Worm (Caenorhabditis elegans) whole organism, young adult: ENCODE data around the gene C01G12.3.

Experiments used
- T26A5.8 ChIP-seq: sonication (generic microtip); optimal IDR thresholded peaks from 2 replicates; lab custom pipeline; 2016; ENCODE audit warnings: missing genetic modification characterization, missing compliant biosample characterization
- Y56A3A.18 ChIP-seq: fragments of 200-800 bp; sonication (Bioruptor generic); IDR thresholded peaks from 2 replicates; pipeline ENCODE4 v1.3.6; 2022; ENCODE audit warnings: missing genetic modification reagents, missing genetic modification characterization, missing compliant biosample characterization
- ZK185.1 ChIP-seq: sonication (generic microtip); optimal IDR thresholded peaks from 2 replicates; lab custom pipeline; 2016; ENCODE audit warnings: mild to moderate bottlenecking, missing genetic modification characterization, missing compliant biosample characterization; ENCODE audit not compliant: poor library complexity, severe bottlenecking
- ama-1 ChIP-seq, 3 experiments: fragments of 150-350 bp in 1 of 3; sonication (generic microtip) in 2 of 3; optimal IDR thresholded peaks; 2 replicates each; lab custom pipeline; 2014 to 2018; ENCODE audit warnings: missing biosample characterization in 2 of 3, missing genetic modification characterization in 2 of 3, missing genetic modification reagents in 2 of 3
- aptf-2 ChIP-seq: fragments of 200-800 bp; sonication (Bioruptor generic); conservative IDR thresholded peaks from 2 replicates; pipeline ENCODE4 v1.3.6; 2022; ENCODE audit warnings: missing genetic modification reagents, missing genetic modification characterization, missing compliant biosample characterization
- attf-5 ChIP-seq: fragments of 200-800 bp; sonication (Bioruptor generic); optimal IDR thresholded peaks from 2 replicates; lab custom pipeline; 2018; ENCODE audit warnings: mild to moderate bottlenecking, missing genetic modification characterization, missing compliant biosample characterization
- bed-2 ChIP-seq: fragments of 200-800 bp; sonication (Bioruptor generic); IDR thresholded peaks from 2 replicates; pipeline ENCODE4 v1.3.6; 2022; ENCODE audit warnings: missing genetic modification reagents, missing genetic modification characterization, missing compliant biosample characterization
- cebp-2 ChIP-seq: fragments of 200-800 bp; sonication (Bioruptor generic); IDR thresholded peaks from 2 replicates; pipeline ENCODE4 v1.3.6; 2022; ENCODE audit warnings: missing genetic modification characterization, missing compliant biosample characterization
- ceh-40 ChIP-seq: fragments of 200-800 bp; sonication (Bioruptor generic); IDR thresholded peaks from 2 replicates; pipeline ENCODE4 v1.3.6; 2022; ENCODE audit warnings: missing genetic modification characterization, missing compliant biosample characterization
- ceh-79 ChIP-seq: sonication (generic microtip); optimal IDR thresholded peaks from 2 replicates; lab custom pipeline; 2017; ENCODE audit warnings: mild to moderate bottlenecking, missing genetic modification characterization, missing compliant biosample characterization
- dpff-1 ChIP-seq: sonication (generic microtip); optimal IDR thresholded peaks from 2 replicates; lab custom pipeline; 2017; ENCODE audit warnings: mild to moderate bottlenecking, missing genetic modification characterization, missing compliant biosample characterization
- dpl-1 ChIP-seq: fragments of 150-350 bp; optimal IDR thresholded peaks from 2 replicates; lab custom pipeline; 2014; ENCODE audit warnings: missing biosample characterization, missing genetic modification reagents, missing genetic modification characterization
- efl-1 ChIP-seq: fragments of 150-350 bp; optimal IDR thresholded peaks from 2 replicates; lab custom pipeline; 2014; ENCODE audit warnings: missing biosample characterization, missing genetic modification reagents, missing genetic modification characterization
- egrh-3 ChIP-seq: fragments of 200-800 bp; sonication (Bioruptor generic); IDR thresholded peaks from 2 replicates; pipeline ENCODE4 v1.3.6; 2022; ENCODE audit warnings: missing genetic modification reagents, missing genetic modification characterization, missing compliant biosample characterization
- hlh-12 ChIP-seq: sonication (generic microtip); optimal IDR thresholded peaks from 2 replicates; lab custom pipeline; 2016; ENCODE audit warnings: missing genetic modification characterization, missing compliant biosample characterization
- hlh-26 ChIP-seq: fragments of 200-800 bp; sonication (Bioruptor generic); conservative IDR thresholded peaks from 2 replicates; pipeline ENCODE4 v1.3.6; 2022; ENCODE audit warnings: missing genetic modification reagents, missing genetic modification characterization, missing compliant biosample characterization
- hmg-1.2 ChIP-seq: fragments of 200-800 bp; sonication (Bioruptor generic); IDR thresholded peaks from 2 replicates; pipeline ENCODE4 v1.3.6; 2022; ENCODE audit warnings: missing genetic modification reagents, missing genetic modification characterization, missing compliant biosample characterization
- hsf-1 ChIP-seq: fragments of 200-800 bp; sonication (Bioruptor generic); IDR thresholded peaks from 2 replicates; pipeline ENCODE4 v1.3.6; 2022; ENCODE audit warnings: missing genetic modification reagents, missing genetic modification characterization, missing compliant biosample characterization
- let-607 ChIP-seq, 2 experiments: fragments of 200-800 bp in 1 of 2; sonication (Bioruptor generic) in 1 of 2; sonication (generic microtip) in 1 of 2; optimal IDR thresholded peaks; 2 replicates each; lab custom pipeline; 2016 to 2018; ENCODE audit warnings: mild to moderate bottlenecking in 2 of 2, missing compliant biosample characterization in 2 of 2, missing genetic modification characterization in 2 of 2, moderate library complexity in 2 of 2, missing genotype in 1 of 2
- lin-40 ChIP-seq: sonication (generic microtip); optimal IDR thresholded peaks from 2 replicates; lab custom pipeline; 2016; ENCODE audit warnings: missing genetic modification characterization, mild to moderate bottlenecking, missing compliant biosample characterization, missing genotype, missing genetic modification reagents
- lsy-27 ChIP-seq: sonication (generic microtip); optimal IDR thresholded peaks from 2 replicates; lab custom pipeline; 2017; ENCODE audit warnings: missing genetic modification characterization, mild to moderate bottlenecking, missing compliant biosample characterization, antibody characterized with exemption, missing genotype, borderline replicate concordance; ENCODE audit not compliant: insufficient read depth
- nfya-1 ChIP-seq: sonication (generic microtip); optimal IDR thresholded peaks from 2 replicates; lab custom pipeline; 2017; ENCODE audit warnings: antibody characterized with exemption, missing compliant biosample characterization, missing genetic modification characterization, borderline replicate concordance; ENCODE audit not compliant: insufficient read depth
- nfyb-1 ChIP-seq: fragments of 200-800 bp; sonication (Bioruptor generic); IDR thresholded peaks from 2 replicates; pipeline ENCODE4 v1.3.6; 2022; ENCODE audit warnings: missing genetic modification reagents, missing genetic modification characterization, missing compliant biosample characterization
- pha-4 ChIP-seq: fragments of 150-350 bp; sonication (generic microtip); optimal IDR thresholded peaks from 2 replicates; lab custom pipeline; 2014; ENCODE audit warnings: missing biosample characterization, missing genetic modification reagents, missing genetic modification characterization
- rec-8 ChIP-seq, 2 experiments: sonication (generic microtip); optimal IDR thresholded peaks; 2 replicates each; lab custom pipeline; 2016; ENCODE audit warnings: mild to moderate bottlenecking in 2 of 2, missing genetic modification characterization in 2 of 2, missing genetic modification reagents in 2 of 2, missing genotype in 2 of 2, missing biosample characterization in 1 of 2, missing compliant biosample characterization in 1 of 2, moderate library complexity in 1 of 2
- repo-1 ChIP-seq: sonication (generic microtip); optimal IDR thresholded peaks from 2 replicates; lab custom pipeline; 2017; ENCODE audit warnings: mild to moderate bottlenecking, missing genetic modification characterization, missing compliant biosample characterization
- sea-2 ChIP-seq: fragments of 200-800 bp; sonication (Bioruptor generic); IDR thresholded peaks from 2 replicates; pipeline ENCODE4 v1.3.6; 2022; ENCODE audit warnings: missing genetic modification characterization, missing compliant biosample characterization
- snpc-4 ChIP-seq, 5 experiments: fragments of 150-350 bp in 1 of 5; sonication (generic microtip) in 4 of 5; optimal IDR thresholded peaks; 2 replicates each; lab custom pipeline; 2014 to 2018; ENCODE audit warnings: missing genetic modification characterization in 5 of 5, missing biosample characterization in 3 of 5, antibody characterized with exemption in 2 of 5, mild to moderate bottlenecking in 2 of 5, missing compliant biosample characterization in 2 of 5, missing genotype in 2 of 5, moderate library complexity in 2 of 5, missing genetic modification reagents in 1 of 5
- tbx-9 ChIP-seq: sonication (generic microtip); optimal IDR thresholded peaks from 2 replicates; lab custom pipeline; 2016; ENCODE audit warnings: borderline replicate concordance, missing genetic modification characterization, inconsistent platforms, missing compliant biosample characterization
- tlf-1 ChIP-seq: fragments of 200-800 bp; sonication (Bioruptor generic); optimal IDR thresholded peaks from 2 replicates; lab custom pipeline; 2018; ENCODE audit warnings: mild to moderate bottlenecking, missing genetic modification characterization, missing compliant biosample characterization
- unc-62 ChIP-seq: fragments of 150-350 bp; optimal IDR thresholded peaks from 2 replicates; lab custom pipeline; 2014; ENCODE audit warnings: missing biosample characterization, missing genetic modification reagents, missing genetic modification characterization
- zfh-2 ChIP-seq: fragments of 200-800 bp; sonication (Bioruptor generic); conservative IDR thresholded peaks from 2 replicates; pipeline ENCODE4 v1.3.6; 2022; ENCODE audit warnings: missing genetic modification reagents, missing genetic modification characterization, missing compliant biosample characterization
- ztf-18 ChIP-seq: sonication (generic microtip); optimal IDR thresholded peaks from 2 replicates; lab custom pipeline; 2016; ENCODE audit warnings: missing genotype, mild to moderate bottlenecking, missing genetic modification characterization, missing compliant biosample characterization
- ztf-3 ChIP-seq: fragments of 200-800 bp; sonication (Bioruptor generic); optimal IDR thresholded peaks from 2 replicates; lab custom pipeline; 2018; ENCODE audit warnings: mild to moderate bottlenecking, missing genetic modification characterization, missing compliant biosample characterization

C01G12.3 gene

DNA sequence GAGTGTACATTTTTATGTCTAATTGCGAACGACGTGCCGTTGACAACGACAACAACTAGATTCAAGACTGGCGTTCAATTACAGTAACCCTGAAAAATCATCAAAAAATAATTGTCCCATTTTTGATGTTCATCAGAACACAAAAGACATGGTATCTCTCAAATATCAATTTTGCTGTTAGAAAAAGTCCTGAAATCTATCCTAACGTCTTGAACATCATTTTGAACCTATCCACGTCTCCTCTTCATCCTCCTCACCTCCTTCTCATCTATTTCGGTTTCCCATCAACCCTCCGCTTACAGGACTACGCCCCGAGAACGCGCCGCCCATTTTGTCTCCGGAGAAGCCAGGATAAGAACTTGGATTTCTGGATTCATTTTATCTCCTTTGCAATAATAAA, 33.6 kb upstream of the C01G12.3 start, which contains the start of gene mltn-9:
TSS of gene mltn-9 (plus strand) at position 301 of the 400 bp plus-strand sequence.
- TF ChIP-seq zfh-2 (GFP tag; lab: Robert Waterston, UW) (no peak), efl-1 (GFP tag; lab: Kevin White, UChicago) (no peak), dpl-1 (GFP tag; lab: Kevin White, UChicago) (no peak), cebp-2 (GFP tag; lab: Robert Waterston, UW) (no peak), aptf-2 (GFP tag; lab: Robert Waterston, UW) (no peak), repo-1 (tag; lab: Kevin White, UChicago) (no peak), hlh-26 (no peak), ztf-18 (tag; lab: Kevin White, UChicago) (no peak), lin-40 (tag; lab: Kevin White, UChicago) (no peak), rec-8 (tag; optimal IDR thresholded peaks at IDR 0.05; lab: Kevin White, UChicago) (no peak), hmg-1.2 (GFP tag; lab: Robert Waterston, UW) (no peak), ama-1 (optimal IDR thresholded peaks at IDR 0.05; lab: Kevin White, UChicago) (no peak), ama-1 (GFP tag; optimal IDR thresholded peaks at IDR 0.05; lab: Kevin White, UChicago) (no peak), hsf-1 (GFP tag; lab: Robert Waterston, UW) (no peak), attf-5 (GFP tag; lab: Kevin White, UChicago) (no peak), let-607 (tag; optimal IDR thresholded peaks at IDR 0.05; lab: Kevin White, UChicago) (no peak), tlf-1 (no peak)

DNA sequence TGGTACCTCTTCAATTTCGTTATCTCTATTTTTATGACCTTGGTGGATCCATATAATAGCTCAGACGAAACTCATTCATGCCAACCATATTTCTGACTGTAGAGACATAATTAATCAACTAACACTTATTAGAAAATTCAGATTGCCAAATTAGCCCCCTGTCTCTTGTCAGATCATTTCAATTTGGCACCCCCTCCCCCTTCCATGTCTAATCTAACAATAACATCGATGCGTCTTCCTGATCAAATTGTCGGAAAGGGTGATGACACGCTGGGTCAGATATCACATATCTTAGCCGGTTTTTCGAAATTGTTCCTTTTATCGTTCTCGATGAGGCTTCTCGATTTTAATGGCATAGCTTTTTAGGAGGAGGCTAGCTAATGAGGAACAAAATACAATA, 29.2 kb upstream of the C01G12.3 start:
- TF ChIP-seq snpc-4 (GFP tag; optimal IDR thresholded peaks at IDR 0.05; lab: Kevin White, UChicago) (no peak), snpc-4 (tag; optimal IDR thresholded peaks at IDR 0.05; lab: Kevin White, UChicago) (no peak), ceh-79 (tag; lab: Kevin White, UChicago) (no peak), unc-62 (GFP tag; lab: Kevin White, UChicago) (no peak), hlh-12 (tag; lab: Kevin White, UChicago) (no peak), lsy-27 (tag; lab: Kevin White, UChicago) (no peak), ZK185.1 (no peak), bed-2 (GFP tag; lab: Robert Waterston, UW) (no peak), ceh-40 (GFP tag; lab: Robert Waterston, UW) (no peak), cebp-2 (GFP tag; lab: Robert Waterston, UW) (no peak), rec-8 (tag; optimal IDR thresholded peaks at IDR 0.05; lab: Kevin White, UChicago) (no peak), nfyb-1 (GFP tag; lab: Robert Waterston, UW) (no peak), pha-4 (tag; lab: Kevin White, UChicago) (no peak), nfya-1 (tag; lab: Kevin White, UChicago) (no peak), dpff-1 (tag; lab: Kevin White, UChicago) (no peak), ztf-3 (GFP tag; lab: Kevin White, UChicago) (no peak), Y56A3A.18 (GFP tag; lab: Robert Waterston, UW) (no peak), T26A5.8 (tag; lab: Kevin White, UChicago) (no peak), egrh-3 (no peak), sea-2 (GFP tag; lab: Robert Waterston, UW) (no peak), tbx-9 (tag; lab: Kevin White, UChicago) (no peak)
